Fruit fly (Drosophila melanogaster): ENCODE data around the gene mRpL51.

Gene mRpL51

DNA sequence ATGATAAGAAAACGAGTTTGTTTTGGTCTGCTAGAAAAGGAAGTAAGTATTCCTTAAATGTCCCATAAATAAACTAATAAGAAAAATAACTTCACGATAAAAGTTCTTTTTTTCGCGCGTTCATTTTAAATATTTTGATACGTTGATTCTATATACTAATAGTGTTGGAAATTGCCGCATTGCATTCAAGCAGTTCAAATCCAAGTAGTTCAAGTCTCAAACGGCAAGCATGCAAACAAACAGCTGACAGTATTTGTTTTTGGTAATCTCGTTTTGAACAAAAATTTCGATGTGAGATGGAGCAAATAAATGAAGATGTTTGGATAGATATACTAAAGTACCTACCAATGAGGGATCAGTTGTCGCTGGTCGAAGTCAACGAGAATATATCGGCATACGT, 28.4 kb downstream of the mRpL51 start, which contains the start of gene CG13088:
Gene CG13088 (plus strand): TSS at position 247 of the 400 bp plus-strand sequence.
- TF ChIP-seq noc (tag; optimal IDR thresholded peaks at IDR 0.05), result no peak

- TF ChIP-seq noc (tag; optimal IDR thresholded peaks at IDR 0.05), result no peak
Observed at dm6 chr2L:8485562-8485961, 31.6 kb downstream of the mRpL51 start.

dm6 chr2L:8481623-8482424, 35.4 kb downstream of the mRpL51 start, which contains the start of gene CG43796:
TSS of gene CG43796 (plus strand) at chr2L:8482374.
- no peak for TF ChIP-seq noc (tag; optimal IDR thresholded peaks at IDR 0.05)

dm6 chr2L:8480825-8481224, 36.4 kb downstream of the mRpL51 start:
- peak; percentile 3 for TF ChIP-seq noc (tag; optimal IDR thresholded peaks at IDR 0.05)

DNA sequence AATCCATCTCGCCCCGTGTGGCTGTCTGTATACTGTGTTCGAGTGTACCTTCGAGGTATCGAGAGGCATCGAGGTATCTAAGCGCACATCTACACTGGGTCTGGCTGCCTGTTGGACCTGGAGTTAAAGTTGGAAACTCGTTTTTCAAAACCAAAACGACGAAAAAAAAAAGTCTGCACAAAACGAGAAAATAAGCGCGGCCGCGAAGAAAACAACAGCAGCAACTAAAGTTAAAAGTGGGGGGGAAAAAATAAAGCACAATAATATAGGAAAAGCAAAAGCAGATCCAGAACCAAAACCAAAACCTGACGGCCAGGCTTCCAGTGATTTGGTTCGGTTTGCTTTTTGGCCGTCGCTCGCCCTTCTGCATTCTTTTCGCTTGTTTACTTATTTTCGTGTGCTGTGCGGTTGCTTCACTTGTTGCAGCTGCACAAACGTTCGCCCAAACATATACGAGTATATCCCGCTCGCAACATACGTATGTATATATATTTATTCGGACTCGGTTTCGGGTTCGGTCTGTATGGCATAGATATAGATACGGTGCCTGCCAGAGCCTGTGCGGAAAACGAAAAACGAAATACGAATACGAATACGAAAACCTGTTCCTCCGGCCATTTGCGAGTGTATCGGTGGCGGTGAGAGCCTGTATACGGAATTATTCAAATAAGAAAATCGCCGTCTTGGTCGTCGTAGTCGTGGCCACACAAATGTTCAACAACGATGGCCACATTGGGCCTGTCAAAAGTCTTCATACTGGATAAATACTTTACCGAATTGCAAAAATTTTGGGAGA, 38.1 kb downstream of the mRpL51 start:
- no peak for TF ChIP-seq noc (tag; optimal IDR thresholded peaks at IDR 0.05)

DNA sequence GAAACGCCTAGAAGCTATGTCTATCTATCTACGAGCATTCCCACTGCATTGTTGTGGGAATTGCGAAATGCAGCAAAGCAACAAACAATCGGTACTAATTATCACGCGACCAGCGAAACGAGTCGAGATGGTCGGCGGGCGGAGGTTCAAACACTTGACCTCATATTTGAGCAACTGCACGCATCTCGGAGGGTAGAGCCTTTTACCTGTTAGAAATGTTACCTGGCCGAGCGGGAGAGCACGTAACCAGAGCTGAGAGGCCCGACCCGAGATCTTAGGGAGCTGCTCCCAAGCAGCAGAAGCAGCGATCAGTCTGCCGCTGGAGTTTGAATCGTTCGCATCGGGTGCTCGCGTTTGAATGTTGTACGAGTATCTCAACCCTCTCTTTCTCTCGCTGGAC, 38.8 kb downstream of the mRpL51 start:
- TF ChIP-seq noc (tag; optimal IDR thresholded peaks at IDR 0.05), result no peak

DNA sequence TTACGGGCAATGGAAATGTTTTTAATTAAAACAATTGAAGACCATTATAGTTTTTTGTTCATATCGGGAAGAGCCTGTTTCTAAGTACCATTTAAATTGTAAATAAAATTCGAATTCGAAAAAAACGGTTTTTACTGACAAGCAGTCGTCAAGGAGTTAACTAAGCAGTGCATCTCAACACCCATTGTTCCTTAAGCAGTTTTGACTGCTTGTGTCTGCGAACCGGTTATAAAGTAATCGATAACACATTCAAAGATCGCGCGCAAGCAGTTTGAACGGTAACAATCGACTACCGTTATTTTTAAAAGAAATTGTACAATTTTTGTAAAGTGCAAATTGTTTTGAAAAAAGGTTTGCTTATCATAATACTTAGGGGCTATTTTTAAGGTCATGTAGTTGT, 39.2 kb downstream of the mRpL51 start:
- no peak for TF ChIP-seq noc (tag; optimal IDR thresholded peaks at IDR 0.05)

DNA sequence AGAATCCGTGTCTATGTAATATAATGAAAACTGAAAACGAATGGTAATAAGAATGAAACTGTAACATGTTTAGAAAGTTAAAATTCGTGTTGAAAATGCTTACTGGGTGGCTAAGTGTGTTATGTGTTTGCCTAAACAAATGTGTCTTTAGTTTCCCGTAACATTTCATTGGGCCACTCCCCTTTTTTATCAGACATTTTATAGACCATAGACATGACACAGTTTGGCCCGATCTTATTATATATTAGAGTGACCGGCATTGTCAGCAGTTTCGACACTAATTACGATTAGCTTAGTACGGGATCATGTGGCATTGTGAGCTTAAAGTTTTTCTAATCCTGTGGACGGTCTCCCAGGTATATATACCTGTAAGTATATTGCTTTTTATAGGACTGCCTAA, 40.1 kb downstream of the mRpL51 start, which contains the start of gene CheA29a:
Gene CheA29a (plus strand): TSS at position 301 of the 400 bp plus-strand sequence.
- TF ChIP-seq noc (tag; optimal IDR thresholded peaks at IDR 0.05), result no peak

DNA sequence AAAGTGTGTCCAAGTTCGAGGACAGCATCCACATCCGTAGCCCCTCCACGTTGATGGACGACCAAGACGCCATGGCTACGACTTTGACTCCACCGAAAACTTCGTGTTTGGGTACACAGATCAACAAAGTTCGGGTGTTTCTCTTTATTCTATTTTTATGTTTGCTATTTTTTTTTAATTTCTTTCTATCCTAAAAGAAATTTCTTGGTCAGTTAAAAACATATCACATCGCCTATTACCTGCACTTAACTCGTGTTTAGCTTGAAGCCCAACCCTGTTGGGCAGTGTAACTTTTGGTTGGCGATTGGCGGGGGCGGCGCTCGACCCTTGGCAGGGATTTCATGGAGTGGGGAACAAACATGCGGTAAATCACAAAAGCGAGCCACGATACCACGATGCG, 43.7 kb downstream of the mRpL51 start:
- no peak for TF ChIP-seq noc (tag; optimal IDR thresholded peaks at IDR 0.05)

dm6 chr2L:8471667-8472066, 45.5 kb downstream of the mRpL51 start:
- no peak for TF ChIP-seq noc (tag; optimal IDR thresholded peaks at IDR 0.05)

DNA sequence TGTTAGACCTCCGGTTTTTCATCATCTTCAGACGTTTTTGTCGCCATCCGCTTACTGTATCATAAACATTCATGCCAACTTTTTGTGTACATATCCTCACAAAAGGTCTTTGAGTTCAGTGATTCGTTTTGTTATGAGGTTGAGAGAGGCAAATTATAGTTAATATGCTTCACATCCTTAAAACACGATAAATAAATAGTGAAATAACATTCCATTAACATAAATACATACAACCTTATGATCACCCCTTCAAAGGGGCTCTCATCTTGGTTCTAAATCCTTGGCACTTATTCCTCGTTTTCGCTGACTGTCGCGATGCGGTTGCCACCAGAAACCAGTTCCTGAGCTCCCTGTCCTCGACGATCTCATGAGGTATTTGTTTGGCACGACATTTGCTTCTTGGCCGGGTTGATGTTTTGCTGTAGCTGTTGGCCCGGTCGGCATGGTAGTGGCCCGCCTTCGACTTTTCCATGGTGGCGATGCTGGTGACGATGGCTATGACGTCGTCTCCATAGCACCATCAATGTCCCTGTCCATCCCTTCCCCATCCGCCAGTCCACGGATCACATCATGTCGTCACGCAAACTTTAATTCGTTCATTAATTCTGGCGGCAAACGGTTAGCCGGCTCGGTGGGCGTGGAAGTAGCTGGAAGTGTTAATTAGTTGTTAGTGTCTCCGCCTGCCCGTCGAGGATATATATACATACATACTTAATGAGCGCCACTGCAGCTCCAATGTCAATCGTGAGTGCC, 48.1 kb downstream of the mRpL51 start:
- no peak for TF ChIP-seq noc (tag; optimal IDR thresholded peaks at IDR 0.05)
